Worm (Caenorhabditis elegans): Measurements from ENCODE around the gene ZC239.16.

- TF ChIP-seq lin-13 (tag; optimal IDR thresholded peaks at IDR 0.05) (no peak), drap-1 (GFP tag; optimal IDR thresholded peaks at IDR 0.05) (no peak), unc-62 (GFP tag; optimal IDR thresholded peaks at IDR 0.05) (no peak), ces-1 (GFP tag; optimal IDR thresholded peaks at IDR 0.05) (no peak), blmp-1 (tag; optimal IDR thresholded peaks at IDR 0.05) (no peak), sptf-1 (tag; optimal IDR thresholded peaks at IDR 0.05) (no peak)
Observed at ce11 chrII:3225200-3225599, at the start of gene ZC239.16.

Measured in whole organism, mixed stage, embryonic.